Worm (Caenorhabditis elegans) whole organism, young adult: ENCODE measurements around the gene C36C9.4.

Experiments used
- B0336.3 ChIP-seq: fragments of 200-800 bp; sonication (Bioruptor generic); IDR thresholded peaks from 2 replicates; pipeline ENCODE4 v1.3.6; 2022; ENCODE audit warnings: missing genetic modification characterization, missing compliant biosample characterization
- C06A6.2 ChIP-seq: fragments of 200-800 bp; sonication (Bioruptor generic); conservative IDR thresholded peaks from 2 replicates; pipeline ENCODE4 v1.3.6; 2022; ENCODE audit warnings: missing genetic modification characterization, missing compliant biosample characterization
- F10E7.11 ChIP-seq: sonication (generic microtip); optimal IDR thresholded peaks from 2 replicates; lab custom pipeline; 2017; ENCODE audit warnings: mild to moderate bottlenecking, missing genetic modification characterization, moderate library complexity, missing compliant biosample characterization
- F22D6.2 ChIP-seq: sonication (generic microtip); optimal IDR thresholded peaks from 2 replicates; lab custom pipeline; 2016; ENCODE audit warnings: mild to moderate bottlenecking, missing genetic modification characterization, missing compliant biosample characterization
- F37B4.10 ChIP-seq: fragments of 200-800 bp; sonication (Bioruptor generic); IDR thresholded peaks from 2 replicates; pipeline ENCODE4 v1.3.6; 2022; ENCODE audit warnings: missing genetic modification characterization, missing compliant biosample characterization
- F39B2.1 ChIP-seq: fragments of 200-800 bp; sonication (Bioruptor generic); IDR thresholded peaks from 2 replicates; pipeline ENCODE4 v1.3.6; 2022; ENCODE audit warnings: missing genetic modification reagents, missing genetic modification characterization, missing compliant biosample characterization
- F57A8.1 ChIP-seq: fragments of 200-800 bp; sonication (Bioruptor generic); optimal IDR thresholded peaks from 2 replicates; lab custom pipeline; 2018; ENCODE audit warnings: mild to moderate bottlenecking, missing genetic modification characterization, moderate library complexity, missing compliant biosample characterization
- T07F8.4 ChIP-seq: sonication (generic microtip); optimal IDR thresholded peaks from 2 replicates; lab custom pipeline; 2016; ENCODE audit warnings: mild to moderate bottlenecking, missing genetic modification characterization, moderate library complexity, missing compliant biosample characterization
- Y56A3A.18 ChIP-seq: fragments of 200-800 bp; sonication (Bioruptor generic); IDR thresholded peaks from 2 replicates; pipeline ENCODE4 v1.3.6; 2022; ENCODE audit warnings: missing genetic modification reagents, missing genetic modification characterization, missing compliant biosample characterization
- aptf-3 ChIP-seq: fragments of 200-800 bp; sonication (Bioruptor generic); IDR thresholded peaks from 2 replicates; pipeline ENCODE4 v1.3.6; 2022; ENCODE audit warnings: missing genetic modification characterization, missing compliant biosample characterization
- attf-3 ChIP-seq: fragments of 200-800 bp; sonication (Bioruptor generic); conservative IDR thresholded peaks from 2 replicates; pipeline ENCODE4 v1.3.6; 2022; ENCODE audit warnings: missing genetic modification reagents, missing genetic modification characterization, missing compliant biosample characterization
- attf-5 ChIP-seq: fragments of 200-800 bp; sonication (Bioruptor generic); optimal IDR thresholded peaks from 2 replicates; lab custom pipeline; 2018; ENCODE audit warnings: mild to moderate bottlenecking, missing genetic modification characterization, missing compliant biosample characterization
- bed-1 ChIP-seq: fragments of 200-800 bp; sonication (Bioruptor generic); IDR thresholded peaks from 2 replicates; pipeline ENCODE4 v1.3.6; 2022; ENCODE audit warnings: missing genetic modification reagents, missing genetic modification characterization, missing compliant biosample characterization
- bed-2 ChIP-seq: fragments of 200-800 bp; sonication (Bioruptor generic); IDR thresholded peaks from 2 replicates; pipeline ENCODE4 v1.3.6; 2022; ENCODE audit warnings: missing genetic modification reagents, missing genetic modification characterization, missing compliant biosample characterization
- cebp-1 ChIP-seq, 2 experiments: fragments of 200-800 bp in 1 of 2; sonication (Bioruptor generic) in 1 of 2; sonication (generic microtip) in 1 of 2; IDR thresholded peaks in 1 of 2; optimal IDR thresholded peaks in 1 of 2; 2 replicates each; pipeline versions ENCODE4 v1.3.6 to Lab custom; 2017 to 2022; ENCODE audit warnings: missing compliant biosample characterization in 2 of 2, missing genetic modification characterization in 2 of 2, mild to moderate bottlenecking in 1 of 2, missing genetic modification reagents in 1 of 2, moderate library complexity in 1 of 2
- cebp-2 ChIP-seq: fragments of 200-800 bp; sonication (Bioruptor generic); IDR thresholded peaks from 2 replicates; pipeline ENCODE4 v1.3.6; 2022; ENCODE audit warnings: missing genetic modification characterization, missing compliant biosample characterization
- ceh-27 ChIP-seq: fragments of 200-800 bp; sonication (Bioruptor generic); optimal IDR thresholded peaks from 2 replicates; lab custom pipeline; 2018; ENCODE audit warnings: mild to moderate bottlenecking, missing genetic modification characterization, moderate library complexity, missing compliant biosample characterization
- ceh-91 ChIP-seq: fragments of 200-800 bp; sonication (Bioruptor generic); IDR thresholded peaks from 2 replicates; pipeline ENCODE4 v1.3.6; 2022; ENCODE audit warnings: missing genetic modification reagents, missing genetic modification characterization, missing compliant biosample characterization
- dpl-1 ChIP-seq: fragments of 150-350 bp; optimal IDR thresholded peaks from 2 replicates; lab custom pipeline; 2014; ENCODE audit warnings: missing biosample characterization, missing genetic modification reagents, missing genetic modification characterization
- egl-18 ChIP-seq: fragments of 200-800 bp; sonication (Bioruptor generic); IDR thresholded peaks from 2 replicates; pipeline ENCODE4 v1.3.6; 2022; ENCODE audit warnings: missing genetic modification reagents, missing genetic modification characterization, missing compliant biosample characterization
- ekl-4 ChIP-seq: fragments of 200-800 bp; sonication (Bioruptor generic); IDR thresholded peaks from 2 replicates; pipeline ENCODE4 v1.3.6; 2022; ENCODE audit warnings: missing genetic modification reagents, missing genetic modification characterization, missing compliant biosample characterization
- fkh-3 ChIP-seq: sonication (generic microtip); optimal IDR thresholded peaks from 2 replicates; lab custom pipeline; 2016; ENCODE audit warnings: mild to moderate bottlenecking, missing genetic modification characterization, missing compliant biosample characterization
- gei-17 ChIP-seq: fragments of 200-800 bp; sonication (Bioruptor generic); optimal IDR thresholded peaks from 2 replicates; lab custom pipeline; 2018; ENCODE audit warnings: mild to moderate bottlenecking, missing genetic modification characterization, missing compliant biosample characterization
- him-1 ChIP-seq: sonication (generic microtip); optimal IDR thresholded peaks from 2 replicates; lab custom pipeline; 2016; ENCODE audit warnings: missing genotype, missing genetic modification reagents, missing genetic modification characterization, missing compliant biosample characterization
- hmg-1.2 ChIP-seq: fragments of 200-800 bp; sonication (Bioruptor generic); IDR thresholded peaks from 2 replicates; pipeline ENCODE4 v1.3.6; 2022; ENCODE audit warnings: missing genetic modification reagents, missing genetic modification characterization, missing compliant biosample characterization
- hsf-1 ChIP-seq: fragments of 200-800 bp; sonication (Bioruptor generic); IDR thresholded peaks from 2 replicates; pipeline ENCODE4 v1.3.6; 2022; ENCODE audit warnings: missing genetic modification reagents, missing genetic modification characterization, missing compliant biosample characterization
- lag-1 ChIP-seq: fragments of 200-800 bp; sonication (Bioruptor generic); IDR thresholded peaks from 2 replicates; pipeline ENCODE4 v1.3.6; 2022; ENCODE audit warnings: missing genetic modification reagents, missing genetic modification characterization, missing compliant biosample characterization
- lin-35 ChIP-seq, 3 experiments: fragments of 150-350 bp in 2 of 3; sonication (generic microtip) in 1 of 3; optimal IDR thresholded peaks; 2 replicates each; lab custom pipeline; 2014 to 2018; ENCODE audit warnings: missing biosample characterization in 3 of 3, missing genetic modification characterization in 3 of 3, missing genetic modification reagents in 3 of 3
- madf-3 ChIP-seq: fragments of 200-800 bp; sonication (Bioruptor generic); IDR thresholded peaks from 2 replicates; pipeline ENCODE4 v1.3.6; 2022; ENCODE audit warnings: missing genetic modification reagents, missing genetic modification characterization, missing compliant biosample characterization
- madf-8 ChIP-seq: fragments of 200-800 bp; sonication (Bioruptor generic); conservative IDR thresholded peaks from 2 replicates; pipeline ENCODE4 v1.3.6; 2022; ENCODE audit warnings: missing genetic modification reagents, missing genetic modification characterization, missing compliant biosample characterization
- mes-4 ChIP-seq: sonication (generic microtip); optimal IDR thresholded peaks from 2 replicates; lab custom pipeline; 2016; ENCODE audit warnings: missing genotype, missing genetic modification characterization, missing compliant biosample characterization
- nhr-27 ChIP-seq: fragments of 200-800 bp; sonication (Bioruptor generic); optimal IDR thresholded peaks from 2 replicates; lab custom pipeline; 2018; ENCODE audit warnings: mild to moderate bottlenecking, missing genetic modification characterization, moderate library complexity, missing compliant biosample characterization
- pbrm-1 ChIP-seq: fragments of 200-800 bp; sonication (Bioruptor generic); IDR thresholded peaks from 2 replicates; pipeline ENCODE4 v1.3.6; 2022; ENCODE audit warnings: missing genetic modification reagents, missing genetic modification characterization, missing compliant biosample characterization
- rcor-1 ChIP-seq: fragments of 200-800 bp; sonication (Bioruptor generic); IDR thresholded peaks from 2 replicates; pipeline ENCODE4 v1.3.6; 2022; ENCODE audit warnings: missing genetic modification reagents, missing genetic modification characterization, missing compliant biosample characterization
- rec-8 ChIP-seq, 2 experiments: sonication (generic microtip); optimal IDR thresholded peaks; 2 replicates each; lab custom pipeline; 2016; ENCODE audit warnings: mild to moderate bottlenecking in 2 of 2, missing genetic modification characterization in 2 of 2, missing genetic modification reagents in 2 of 2, missing genotype in 2 of 2, missing biosample characterization in 1 of 2, missing compliant biosample characterization in 1 of 2, moderate library complexity in 1 of 2
- sea-2 ChIP-seq: fragments of 200-800 bp; sonication (Bioruptor generic); IDR thresholded peaks from 2 replicates; pipeline ENCODE4 v1.3.6; 2022; ENCODE audit warnings: missing genetic modification characterization, missing compliant biosample characterization
- snpc-3.4 ChIP-seq: sonication (generic microtip); optimal IDR thresholded peaks from 2 replicates; lab custom pipeline; 2017; ENCODE audit warnings: missing genetic modification characterization, mild to moderate bottlenecking, missing compliant biosample characterization, antibody characterized with exemption, moderate library complexity, missing genotype, missing genetic modification reagents
- snpc-4 ChIP-seq, 5 experiments: fragments of 150-350 bp in 1 of 5; sonication (generic microtip) in 4 of 5; optimal IDR thresholded peaks; 2 replicates each; lab custom pipeline; 2014 to 2018; ENCODE audit warnings: missing genetic modification characterization in 5 of 5, missing biosample characterization in 3 of 5, antibody characterized with exemption in 2 of 5, mild to moderate bottlenecking in 2 of 5, missing compliant biosample characterization in 2 of 5, missing genotype in 2 of 5, moderate library complexity in 2 of 5, missing genetic modification reagents in 1 of 5
- unc-130 ChIP-seq: sonication (generic microtip); optimal IDR thresholded peaks from 2 replicates; lab custom pipeline; 2016; ENCODE audit warnings: missing genetic modification reagents, missing genetic modification characterization, missing compliant biosample characterization
- xnd-1 ChIP-seq: sonication (generic microtip); optimal IDR thresholded peaks from 2 replicates; lab custom pipeline; 2016; ENCODE audit warnings: missing genotype, missing genetic modification reagents, missing genetic modification characterization, missing compliant biosample characterization
- ztf-18 ChIP-seq: sonication (generic microtip); optimal IDR thresholded peaks from 2 replicates; lab custom pipeline; 2016; ENCODE audit warnings: missing genotype, mild to moderate bottlenecking, missing genetic modification characterization, missing compliant biosample characterization
- ztf-3 ChIP-seq: fragments of 200-800 bp; sonication (Bioruptor generic); optimal IDR thresholded peaks from 2 replicates; lab custom pipeline; 2018; ENCODE audit warnings: mild to moderate bottlenecking, missing genetic modification characterization, missing compliant biosample characterization

Gene C36C9.4

DNA sequence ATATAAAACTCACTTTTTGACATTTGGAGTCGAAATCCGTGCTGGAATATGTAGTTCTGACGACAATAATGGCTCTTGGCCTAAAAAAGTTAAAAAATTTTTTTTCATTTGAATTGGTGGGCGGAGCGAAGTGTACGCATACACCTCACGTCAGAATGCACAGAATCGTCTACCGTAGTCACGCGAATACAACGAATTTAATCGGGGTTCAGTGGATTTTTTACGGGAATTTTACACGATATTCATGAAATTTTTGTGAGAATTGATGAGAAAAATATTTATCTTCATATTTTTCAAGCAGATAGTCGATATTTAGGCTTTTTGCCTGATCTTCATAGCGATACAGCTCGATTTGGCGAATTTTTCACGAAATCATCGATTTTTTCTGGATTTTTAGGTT is 28.0 kb downstream of the C36C9.4 start, which contains the start of gene R09H3.3:
R09H3.3 (minus strand) TSS at position 101 of the 400 bp plus-strand sequence.
- TF ChIP-seq F22D6.2 (tag; lab: Kevin White, UChicago), result no peak
- no peak for TF ChIP-seq aptf-3 (GFP tag; lab: Robert Waterston, UW)
- TF ChIP-seq rcor-1 (GFP tag; lab: Robert Waterston, UW), result no peak
- no peak for TF ChIP-seq snpc-3.4 (tag; lab: Kevin White, UChicago)
- no peak for TF ChIP-seq bed-1 (GFP tag; lab: Robert Waterston, UW)
- TF ChIP-seq mes-4 (tag; lab: Kevin White, UChicago), result no peak
- TF ChIP-seq cebp-1 (GFP tag; IDR thresholded peaks at IDR 0.05; lab: Robert Waterston, UW), result no peak
- TF ChIP-seq cebp-1 (tag; optimal IDR thresholded peaks at IDR 0.05; lab: Kevin White, UChicago), result no peak
- TF ChIP-seq F10E7.11 (tag; lab: Kevin White, UChicago), result no peak
- TF ChIP-seq cebp-2 (GFP tag; lab: Robert Waterston, UW), result no peak
- TF ChIP-seq F57A8.1 (GFP tag; lab: Kevin White, UChicago), result no peak
- TF ChIP-seq snpc-4 (GFP tag; optimal IDR thresholded peaks at IDR 0.05; lab: Kevin White, UChicago), result no peak
- no peak for TF ChIP-seq snpc-4 (tag; optimal IDR thresholded peaks at IDR 0.05; lab: Kevin White, UChicago)

DNA sequence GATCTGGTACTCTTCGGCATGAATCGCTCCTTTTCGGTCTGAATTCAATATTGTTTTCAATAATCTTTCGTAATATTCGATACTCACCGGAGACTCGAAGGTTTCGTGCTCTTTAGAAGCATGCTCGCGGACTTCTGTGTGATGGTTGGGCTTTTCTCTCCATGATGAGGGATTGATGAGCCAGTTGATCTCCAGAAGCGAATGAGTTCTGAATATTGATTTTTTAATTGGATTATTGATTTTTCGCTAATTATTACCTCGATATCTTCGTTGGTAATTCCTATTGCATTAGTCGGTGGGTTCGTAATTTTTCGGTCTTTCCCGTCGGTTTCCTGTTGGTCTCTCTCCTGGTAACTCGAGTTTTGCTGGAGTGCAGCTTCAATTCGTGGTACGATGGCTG is 29.7 kb downstream of the C36C9.4 start:
- TF ChIP-seq pbrm-1 (GFP tag; lab: Robert Waterston, UW), result no peak
- no peak for TF ChIP-seq F37B4.10 (GFP tag; lab: Robert Waterston, UW)
- no peak for TF ChIP-seq attf-3
- TF ChIP-seq ceh-27 (GFP tag; lab: Kevin White, UChicago), result no peak
- TF ChIP-seq ztf-3 (GFP tag; lab: Kevin White, UChicago), result no peak
- no peak for TF ChIP-seq madf-8 (GFP tag; lab: Robert Waterston, UW)
- no peak for TF ChIP-seq him-1 (tag; lab: Kevin White, UChicago)
- no peak for TF ChIP-seq gei-17
- no peak for TF ChIP-seq lin-35 (GFP tag; optimal IDR thresholded peaks at IDR 0.05; lab: Kevin White, UChicago)
- no peak for TF ChIP-seq rec-8 (tag; optimal IDR thresholded peaks at IDR 0.05; lab: Kevin White, UChicago)
- TF ChIP-seq ceh-91 (GFP tag; lab: Robert Waterston, UW), result no peak
- TF ChIP-seq ekl-4 (GFP tag; lab: Robert Waterston, UW), result no peak
- no peak for TF ChIP-seq T07F8.4 (tag; lab: Kevin White, UChicago)

DNA sequence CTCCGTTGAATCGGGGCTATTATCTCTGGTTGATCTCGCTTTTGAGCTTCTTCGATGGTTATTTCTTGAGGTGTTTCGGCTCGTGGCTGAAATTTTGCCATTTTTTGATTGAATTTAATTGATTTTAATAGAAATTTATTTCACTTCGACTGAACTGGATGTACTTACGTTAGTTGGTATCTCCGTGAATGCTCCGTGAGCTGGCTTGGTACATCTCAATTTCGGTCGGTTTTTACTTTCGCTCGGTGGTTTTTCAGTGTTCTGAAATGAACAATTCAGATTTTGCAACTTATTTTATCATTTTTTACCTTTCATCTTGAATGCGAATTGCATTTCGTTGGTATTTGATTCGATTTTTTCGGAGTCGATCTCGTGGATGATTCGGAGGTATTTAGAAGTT is 31.9 kb downstream of the C36C9.4 start, which contains the start of gene R09H3.2:
R09H3.2 (minus strand) TSS at position 101 of the 400 bp plus-strand sequence.
- no peak for TF ChIP-seq unc-130 (GFP tag; lab: Kevin White, UChicago)
- TF ChIP-seq pbrm-1 (GFP tag; lab: Robert Waterston, UW), result no peak
- no peak for TF ChIP-seq Y56A3A.18
- TF ChIP-seq hsf-1 (GFP tag; lab: Robert Waterston, UW), result no peak
- no peak for TF ChIP-seq attf-5 (GFP tag; lab: Kevin White, UChicago)
- no peak for TF ChIP-seq C06A6.2 (GFP tag; lab: Robert Waterston, UW)
- TF ChIP-seq hmg-1.2, result no peak

- no peak for TF ChIP-seq F39B2.1
- no peak for TF ChIP-seq lag-1 (GFP tag; lab: Robert Waterston, UW)
- TF ChIP-seq nhr-27 (tag; lab: Kevin White, UChicago), result no peak
- TF ChIP-seq snpc-3.4 (tag; lab: Kevin White, UChicago), result no peak
- TF ChIP-seq egl-18 (GFP tag; lab: Robert Waterston, UW), result no peak
- no peak for TF ChIP-seq unc-130 (GFP tag; lab: Kevin White, UChicago)
- TF ChIP-seq madf-3 (GFP tag; lab: Robert Waterston, UW), result no peak
- TF ChIP-seq dpl-1 (GFP tag; lab: Kevin White, UChicago), result no peak
- TF ChIP-seq sea-2, result no peak
- TF ChIP-seq pbrm-1 (GFP tag; lab: Robert Waterston, UW), result no peak
- TF ChIP-seq C06A6.2 (GFP tag; lab: Robert Waterston, UW), result no peak
- no peak for TF ChIP-seq bed-2 (GFP tag; lab: Robert Waterston, UW)
- no peak for TF ChIP-seq xnd-1 (tag; lab: Kevin White, UChicago)
- no peak for TF ChIP-seq ztf-18 (tag; lab: Kevin White, UChicago)
- TF ChIP-seq B0336.3 (GFP tag; lab: Robert Waterston, UW), result no peak
- TF ChIP-seq cebp-1 (GFP tag; IDR thresholded peaks at IDR 0.05; lab: Robert Waterston, UW), result no peak
- TF ChIP-seq cebp-1 (tag; optimal IDR thresholded peaks at IDR 0.05; lab: Kevin White, UChicago), result no peak
- no peak for TF ChIP-seq ceh-91 (GFP tag; lab: Robert Waterston, UW)
- no peak for TF ChIP-seq fkh-3 (tag; lab: Kevin White, UChicago)
Observed at ce11 chrX:1655207-1655606, 41.6 kb downstream of the C36C9.4 start, which contains the start of gene tbx-32. Gene tbx-32, plus strand, starts transcription at chrX:1655507.
